Fruit fly (Drosophila melanogaster) whole organism, embryonic: Measurements from ENCODE around the gene blanks.

Experiments used
- CG10274 ChIP-seq: fragments of 200-800 bp; sonication (Bioruptor generic); optimal IDR thresholded peaks from 3 replicates; lab custom pipeline; 2017; ENCODE audit warnings: missing biosample characterization, mild to moderate bottlenecking, missing genetic modification characterization
- CG11398 ChIP-seq: fragments of 200-800 bp; sonication (Bioruptor generic); optimal IDR thresholded peaks from 2 replicates; lab custom pipeline; 2016; ENCODE audit warnings: missing biosample characterization, missing genetic modification characterization
- CG12071 ChIP-seq: fragments of 200-800 bp; sonication (Bioruptor generic); optimal IDR thresholded peaks from 3 replicates; lab custom pipeline; 2018; ENCODE audit warnings: missing biosample characterization, mild to moderate bottlenecking, missing genetic modification characterization
- CG15073 ChIP-seq: fragments of 200-800 bp; sonication (Bioruptor generic); optimal IDR thresholded peaks from 2 replicates; lab custom pipeline; 2016; ENCODE audit warnings: missing biosample characterization, missing genetic modification characterization
- CG31365 ChIP-seq: fragments of 200-800 bp; sonication (Bioruptor generic); optimal IDR thresholded peaks from 2 replicates; lab custom pipeline; 2018; ENCODE audit warnings: missing biosample characterization, mild to moderate bottlenecking, missing genetic modification characterization
- CG32532 ChIP-seq: fragments of 200-800 bp; sonication (Bioruptor generic); IDR thresholded peaks from 2 replicates; pipeline ENCODE4 v1.3.6; 2022; ENCODE audit warnings: missing biosample characterization, missing genetic modification characterization
- CG3281 ChIP-seq: fragments of 200-800 bp; sonication (Bioruptor generic); optimal IDR thresholded peaks from 3 replicates; lab custom pipeline; 2017; ENCODE audit warnings: missing biosample characterization, mild to moderate bottlenecking, missing genetic modification characterization
- CG3838 ChIP-seq: fragments of 200-800 bp; sonication (Bioruptor generic); optimal IDR thresholded peaks from 3 replicates; lab custom pipeline; 2016; ENCODE audit warnings: missing biosample characterization, missing genetic modification characterization
- CG42726 ChIP-seq: fragments of 200-800 bp; sonication (Bioruptor generic); IDR thresholded peaks from 2 replicates; pipeline ENCODE4 v1.3.6; 2022; ENCODE audit warnings: missing biosample characterization, missing genetic modification characterization; ENCODE audit not compliant: partially characterized antibody
- CG7745 ChIP-seq: fragments of 200-800 bp; sonication (Bioruptor generic); optimal IDR thresholded peaks from 2 replicates; lab custom pipeline; 2018; ENCODE audit warnings: missing biosample characterization, mild to moderate bottlenecking, missing genetic modification characterization, moderate library complexity
- CG8089 ChIP-seq: fragments of 200-800 bp; sonication (Bioruptor generic); optimal IDR thresholded peaks from 3 replicates; lab custom pipeline; 2016; ENCODE audit warnings: missing biosample characterization, missing genetic modification characterization
- CG9932 ChIP-seq: fragments of 200-800 bp; sonication (Bioruptor generic); IDR thresholded peaks from 2 replicates; pipeline ENCODE4 v1.3.6; 2022; ENCODE audit warnings: missing biosample characterization, missing genetic modification characterization
- Chrac-16 ChIP-seq: fragments of 200-800 bp; sonication (Bioruptor generic); optimal IDR thresholded peaks from 3 replicates; lab custom pipeline; 2016; ENCODE audit warnings: missing biosample characterization, missing genetic modification characterization
- CrebB ChIP-seq: fragments of 200-800 bp; sonication (Bioruptor generic); optimal IDR thresholded peaks from 3 replicates; lab custom pipeline; 2018; ENCODE audit warnings: missing biosample characterization, mild to moderate bottlenecking, missing genetic modification characterization
- Dfd ChIP-seq, 2 experiments: fragments of >200 bp; optimal IDR thresholded peaks; 2 replicates each; lab custom pipeline; 2017; ENCODE audit warnings: missing biosample characterization in 2 of 2, missing genetic modification characterization in 2 of 2
- Dip2 ChIP-seq: fragments of 200-800 bp; sonication (Bioruptor generic); IDR thresholded peaks from 2 replicates; pipeline ENCODE4 v1.3.6; 2022; ENCODE audit warnings: missing biosample characterization, missing genetic modification characterization
- Eip74EF ChIP-seq, 2 experiments: fragments of 200-800 bp in 1 of 2; fragments of >200 bp in 1 of 2; sonication (Bioruptor generic) in 1 of 2; optimal IDR thresholded peaks; 2 replicates each; lab custom pipeline; 2017 to 2019; ENCODE audit warnings: missing biosample characterization in 2 of 2, missing genetic modification characterization in 2 of 2, mild to moderate bottlenecking in 1 of 2, moderate library complexity in 1 of 2
- Hand ChIP-seq: fragments of 200-800 bp; sonication (Bioruptor generic); optimal IDR thresholded peaks from 2 replicates; lab custom pipeline; 2017; ENCODE audit warnings: mild to moderate bottlenecking, missing biosample characterization, missing genetic modification reagents, missing genetic modification characterization
- Hmr ChIP-seq: fragments of 200-800 bp; sonication (Bioruptor generic); optimal IDR thresholded peaks from 3 replicates; lab custom pipeline; 2017; ENCODE audit warnings: mild to moderate bottlenecking, missing biosample characterization, missing genetic modification reagents, missing genetic modification characterization
- Hmx ChIP-seq: fragments of 200-800 bp; sonication (Bioruptor generic); optimal IDR thresholded peaks from 2 replicates; lab custom pipeline; 2016; ENCODE audit warnings: missing biosample characterization, missing genetic modification characterization
- Hr3 ChIP-seq: fragments of 200-800 bp; sonication (Bioruptor generic); optimal IDR thresholded peaks from 3 replicates; lab custom pipeline; 2016; ENCODE audit warnings: missing biosample characterization, missing genetic modification characterization
- Hr51 ChIP-seq, 2 experiments: fragments of 200-800 bp; sonication (Bioruptor generic); optimal IDR thresholded peaks; 2 replicates in 1 of 2; 3 replicates in 1 of 2; lab custom pipeline; 2016 to 2018; ENCODE audit warnings: missing biosample characterization in 2 of 2, missing genetic modification characterization in 2 of 2, mild to moderate bottlenecking in 1 of 2, moderate library complexity in 1 of 2
- Meics ChIP-seq: fragments of 200-800 bp; sonication (Bioruptor generic); optimal IDR thresholded peaks from 2 replicates; lab custom pipeline; 2017; ENCODE audit warnings: missing biosample characterization, mild to moderate bottlenecking, missing genetic modification characterization
- NFAT ChIP-seq: fragments of 200-800 bp; sonication (Bioruptor generic); IDR thresholded peaks from 2 replicates; pipeline ENCODE4 v1.3.6; 2022; ENCODE audit warnings: missing biosample characterization, missing genetic modification characterization
- Neu2 ChIP-seq: fragments of 200-800 bp; sonication (Bioruptor generic); optimal IDR thresholded peaks from 3 replicates; lab custom pipeline; 2016; ENCODE audit warnings: missing biosample characterization, missing genetic modification characterization, borderline replicate concordance
- Pdp1 ChIP-seq, 2 experiments: fragments of 200-800 bp; sonication (Bioruptor generic); optimal IDR thresholded peaks; 3 replicates each; lab custom pipeline; 2016; ENCODE audit warnings: missing biosample characterization in 2 of 2, missing genetic modification characterization in 2 of 2, mild to moderate bottlenecking in 1 of 2, moderate library complexity in 1 of 2
- Ptx1 ChIP-seq: fragments of 200-800 bp; sonication (Bioruptor generic); IDR thresholded peaks from 2 replicates; pipeline ENCODE4 v1.3.6; 2022; ENCODE audit warnings: missing biosample characterization, missing genetic modification characterization
- Spps ChIP-seq: fragments of 200-800 bp; sonication (Bioruptor generic); optimal IDR thresholded peaks from 2 replicates; lab custom pipeline; 2018; ENCODE audit warnings: missing biosample characterization, mild to moderate bottlenecking, missing genetic modification characterization
- ab ChIP-seq: fragments of 200-800 bp; sonication (Bioruptor generic); optimal IDR thresholded peaks from 2 replicates; lab custom pipeline; 2016; ENCODE audit warnings: missing biosample characterization, missing genetic modification characterization
- bbx ChIP-seq: fragments of 200-800 bp; sonication (Bioruptor generic); IDR thresholded peaks from 2 replicates; pipeline ENCODE4 v1.3.6; 2022; ENCODE audit warnings: missing biosample characterization, missing genetic modification characterization; ENCODE audit not compliant: partially characterized antibody
- chif ChIP-seq, 2 experiments: fragments of 200-800 bp; sonication (Bioruptor generic); optimal IDR thresholded peaks; 3 replicates each; lab custom pipeline; 2016; ENCODE audit warnings: missing biosample characterization in 2 of 2, missing genetic modification characterization in 2 of 2
- da ChIP-seq: fragments of 200-800 bp; sonication (Bioruptor generic); optimal IDR thresholded peaks from 2 replicates; lab custom pipeline; 2016; ENCODE audit warnings: missing biosample characterization, missing genetic modification characterization
- ewg ChIP-seq: fragments of 200-800 bp; sonication (Bioruptor generic); optimal IDR thresholded peaks from 3 replicates; lab custom pipeline; 2017; ENCODE audit warnings: mild to moderate bottlenecking, missing biosample characterization, missing genetic modification reagents, missing genetic modification characterization
- fd64A ChIP-seq: fragments of 200-800 bp; sonication (Bioruptor generic); optimal IDR thresholded peaks from 3 replicates; lab custom pipeline; 2018; ENCODE audit warnings: missing biosample characterization, mild to moderate bottlenecking, missing genetic modification characterization
- gcm2 ChIP-seq: fragments of 200-800 bp; sonication (Bioruptor generic); optimal IDR thresholded peaks from 2 replicates; lab custom pipeline; 2016; ENCODE audit warnings: missing biosample characterization, missing genetic modification characterization
- hb ChIP-seq: fragments of 200-800 bp; sonication (Bioruptor generic); IDR thresholded peaks from 3 replicates; pipeline ENCODE4 v1.3.6; 2022; ENCODE audit warnings: missing biosample characterization, missing genetic modification characterization; ENCODE audit not compliant: partially characterized antibody
- jigr1 ChIP-seq: fragments of 200-800 bp; sonication (Bioruptor generic); IDR thresholded peaks from 3 replicates; pipeline ENCODE4 v1.3.6; 2022; ENCODE audit warnings: missing biosample characterization, missing genetic modification characterization
- jumu ChIP-seq: fragments of 200-800 bp; sonication (Bioruptor generic); optimal IDR thresholded peaks from 3 replicates; lab custom pipeline; 2016; ENCODE audit warnings: missing biosample characterization, missing genetic modification characterization
- kay ChIP-seq: fragments of 200-800 bp; sonication (Bioruptor generic); optimal IDR thresholded peaks from 2 replicates; lab custom pipeline; 2016; ENCODE audit warnings: missing biosample characterization, missing genetic modification characterization
- lbe ChIP-seq: fragments of 200-800 bp; sonication (Bioruptor generic); optimal IDR thresholded peaks from 2 replicates; lab custom pipeline; 2016; ENCODE audit warnings: missing biosample characterization, mild to moderate bottlenecking, missing genetic modification characterization
- org-1 ChIP-seq: fragments of 200-800 bp; sonication (Bioruptor generic); optimal IDR thresholded peaks from 2 replicates; lab custom pipeline; 2017; ENCODE audit warnings: missing biosample characterization, missing genetic modification characterization
- phol ChIP-seq: fragments of 200-800 bp; sonication (Bioruptor generic); optimal IDR thresholded peaks from 3 replicates; lab custom pipeline; 2018; ENCODE audit warnings: missing biosample characterization, mild to moderate bottlenecking, missing genetic modification characterization, moderate library complexity
- sens-2 ChIP-seq: fragments of 200-800 bp; sonication (Bioruptor generic); IDR thresholded peaks from 2 replicates; pipeline ENCODE4 v1.3.6; 2022; ENCODE audit warnings: missing biosample characterization, missing genetic modification characterization
- sima ChIP-seq: fragments of 200-800 bp; sonication (Bioruptor generic); optimal IDR thresholded peaks from 2 replicates; lab custom pipeline; 2016; ENCODE audit warnings: missing biosample characterization, missing genetic modification characterization
- sisA ChIP-seq: fragments of 200-800 bp; sonication (Bioruptor generic); IDR thresholded peaks from 2 replicates; pipeline ENCODE4 v1.3.6; 2022; ENCODE audit warnings: missing biosample characterization, missing genetic modification characterization
- so ChIP-seq: fragments of 200-800 bp; sonication (Bioruptor generic); IDR thresholded peaks from 3 replicates; pipeline ENCODE4 v1.3.6; 2022; ENCODE audit warnings: missing biosample characterization, missing genetic modification characterization
- sr ChIP-seq: fragments of 200-800 bp; sonication (Bioruptor generic); IDR thresholded peaks from 3 replicates; pipeline ENCODE4 v1.3.6; 2022; ENCODE audit warnings: missing biosample characterization, missing genetic modification characterization
- tap ChIP-seq: fragments of 200-800 bp; optimal IDR thresholded peaks from 3 replicates; lab custom pipeline; 2019; ENCODE audit warnings: missing biosample characterization, mild to moderate bottlenecking, missing genetic modification characterization, moderate library complexity
- unc-4 ChIP-seq: fragments of 200-800 bp; sonication (Bioruptor generic); IDR thresholded peaks from 2 replicates; pipeline ENCODE4 v1.3.6; 2022; ENCODE audit warnings: missing biosample characterization, missing genetic modification characterization; ENCODE audit not compliant: partially characterized antibody
- wdn ChIP-seq: fragments of 200-800 bp; sonication (Bioruptor generic); IDR thresholded peaks from 2 replicates; pipeline ENCODE4 v1.3.6; 2022; ENCODE audit warnings: missing biosample characterization, missing genetic modification characterization

The blanks gene

dm6 chr3L:5511959-5512358 lies 13.2 kb upstream of the blanks start (continued):
- TF ChIP-seq CG8089 (peak; percentile 82), Ptx1 (GFP tag; lab: Robert Waterston, UW) (peak; percentile 83), CG15073 (GFP tag; lab: Kevin White, UChicago) (peak; percentile 5), CrebB (tag; lab: Kevin White, UChicago) (peak; percentile 90), Spps (tag; lab: Kevin White, UChicago) (peak; percentile 73), Neu2 (GFP tag; lab: Kevin White, UChicago) (no peak), CG12071 (GFP tag; lab: Kevin White, UChicago) (peak; percentile 93), Hmx (GFP tag; lab: Kevin White, UChicago) (peak; percentile 37), CG31365 (peak; percentile 83), CG42726 (GFP tag; lab: Robert Waterston, UW) (peak; percentile 42; the same call in 1 of the 2 replicates), CG10274 (GFP tag; lab: Kevin White, UChicago) (peak; percentile 81), unc-4 (peak; percentile 15; the same call in 1 of the 2 replicates), NFAT (GFP tag; lab: Robert Waterston, UW) (peak; percentile 82), phol (tag; lab: Kevin White, UChicago) (peak; percentile 94), Pdp1 (GFP tag; optimal IDR thresholded peaks at IDR 0.05; lab: Kevin White, UChicago) (peak in 1 of 2 experiments; percentile 76), jigr1 (GFP tag; lab: Robert Waterston, UW) (no peak), jumu (GFP tag; lab: Kevin White, UChicago) (peak; percentile 43), bbx (GFP tag; lab: Robert Waterston, UW) (peak; percentile 47; the same call in 1 of the 2 replicates), Dfd (GFP tag; optimal IDR thresholded peaks at IDR 0.05; lab: Kevin White, UChicago) (no peak), Eip74EF (GFP tag; optimal IDR thresholded peaks at IDR 0.05; lab: Kevin White, UChicago) (no peak), lbe (GFP tag; lab: Kevin White, UChicago) (peak; percentile 63), da (peak; percentile 83), kay (GFP tag; lab: Kevin White, UChicago) (no peak), CG7745 (tag; lab: Kevin White, UChicago) (no peak), CG3838 (GFP tag; lab: Kevin White, UChicago) (peak; percentile 84), wdn (GFP tag; lab: Robert Waterston, UW) (peak; percentile 56), hb (GFP tag; lab: Robert Waterston, UW) (no peak), Dip2 (no peak), sens-2 (GFP tag; lab: Robert Waterston, UW) (peak; percentile 86), Chrac-16 (GFP tag; lab: Kevin White, UChicago) (peak; percentile 39), sr (GFP tag; lab: Robert Waterston, UW) (peak; percentile 93), CG11398 (peak; percentile 82), Hr3 (GFP tag; lab: Kevin White, UChicago) (peak; percentile 51), so (GFP tag; lab: Robert Waterston, UW) (peak; percentile 81), ab (no peak), Hand (GFP tag; lab: Kevin White, UChicago) (peak; percentile 65), org-1 (GFP tag; lab: Kevin White, UChicago) (peak; percentile 74), tap (peak; percentile 42), CG9932 (GFP tag; lab: Robert Waterston, UW) (peak; percentile 75), Hr51 (GFP tag; optimal IDR thresholded peaks at IDR 0.05; lab: Kevin White, UChicago) (peak; percentile 81 to 87), chif (GFP tag; optimal IDR thresholded peaks at IDR 0.05; lab: Kevin White, UChicago) (peak; percentile 61 to 91), Meics (GFP tag; lab: Kevin White, UChicago) (peak; percentile 94), CG32532 (GFP tag; lab: Robert Waterston, UW) (peak; percentile 91), sisA (GFP tag; lab: Robert Waterston, UW) (no peak), gcm2 (peak; percentile 83), fd64A (GFP tag; lab: Kevin White, UChicago) (peak; percentile 73), ewg (GFP tag; lab: Kevin White, UChicago) (peak; percentile 75), Hmr (GFP tag; lab: Kevin White, UChicago) (peak; percentile 97), CG3281 (GFP tag; lab: Kevin White, UChicago) (peak; percentile 94), sima (GFP tag; lab: Kevin White, UChicago) (peak; percentile 72)
